Worm (Caenorhabditis elegans): ENCODE results near the gene T15B7.15.

DNA sequence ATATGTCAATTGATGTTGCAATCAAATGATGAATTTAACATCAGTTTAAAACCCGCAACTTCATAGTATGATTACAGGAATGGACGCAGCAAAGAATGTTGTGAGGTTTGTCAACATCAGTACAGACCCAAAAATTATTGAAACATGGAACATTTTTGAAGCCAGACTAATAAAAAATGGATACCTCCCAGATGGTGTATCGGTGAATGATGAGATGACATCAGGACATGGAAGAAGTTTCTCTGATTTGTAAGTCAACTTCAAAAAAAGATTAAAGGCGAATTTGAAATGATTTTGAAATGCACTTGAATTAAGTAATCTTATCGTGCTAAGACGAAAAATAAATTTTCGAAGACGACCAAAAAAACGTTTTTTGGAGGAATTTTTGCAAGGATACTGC is 24.6 kb downstream of the T15B7.15 start:
- TF ChIP-seq ama-1 (optimal IDR thresholded peaks at IDR 0.05) (no peak), lsy-2 (tag; optimal IDR thresholded peaks at IDR 0.05) (no peak), ceh-82 (tag; optimal IDR thresholded peaks at IDR 0.05) (no peak), unc-62 (GFP tag; optimal IDR thresholded peaks at IDR 0.05) (no peak), lin-39 (tag; optimal IDR thresholded peaks at IDR 0.05) (no peak), fos-1 (tag; optimal IDR thresholded peaks at IDR 0.05) (no peak), ceh-16 (tag; optimal IDR thresholded peaks at IDR 0.05) (no peak), sma-9 (GFP tag; optimal IDR thresholded peaks at IDR 0.05) (no peak), sma-9 (tag; optimal IDR thresholded peaks at IDR 0.05) (no peak), nhr-11 (tag; optimal IDR thresholded peaks at IDR 0.05) (no peak), nhr-25 (tag; optimal IDR thresholded peaks at IDR 0.05) (no peak), elt-1 (tag; optimal IDR thresholded peaks at IDR 0.05) (no peak), mab-5 (tag; optimal IDR thresholded peaks at IDR 0.05) (no peak)

Data from whole organism, L2 larva.